Fruit fly (Drosophila melanogaster): ENCODE results near the gene tkv.

Gene tkv

dm6 chr2L:5230772-5231171 lies 40.4 kb downstream of the tkv start:
- TF ChIP-seq CG11504 (tag; optimal IDR thresholded peaks at IDR 0.05) (peak; percentile 62), zen2 (GFP tag; IDR thresholded peaks at IDR 0.05; ENCODE audit: partially characterized antibody) (no peak), CG12744 (GFP tag; optimal IDR thresholded peaks at IDR 0.05) (no peak), Med (GFP tag) (peak; percentile 54)

- peak; percentile 51 for TF ChIP-seq grn (GFP tag; optimal IDR thresholded peaks at IDR 0.05)
- TF ChIP-seq Vsx1 (GFP tag; optimal IDR thresholded peaks at IDR 0.05): peak; percentile 20
- no peak for TF ChIP-seq sima (GFP tag; optimal IDR thresholded peaks at IDR 0.05)
- TF ChIP-seq Med (GFP tag): peak; percentile 24
- 0 out of 2 replicates have a peak, but pooled peaks have one; percentile 36 for TF ChIP-seq vvl (GFP tag; IDR thresholded peaks at IDR 0.05)
- peak; percentile 51 for TF ChIP-seq CG13894 (tag; optimal IDR thresholded peaks at IDR 0.05)
- TF ChIP-seq CG1832 (GFP tag; optimal IDR thresholded peaks at IDR 0.05): no peak
- no peak for TF ChIP-seq CG30403 (GFP tag; optimal IDR thresholded peaks at IDR 0.05)
- peak in 1 of 2 experiments; percentile 44 for TF ChIP-seq eve (GFP tag; optimal IDR thresholded peaks at IDR 0.05)
- 0 out of 4 replicates have a peak, but pooled peaks have one; percentile 60 for TF ChIP-seq chinmo (GFP tag; IDR thresholded peaks at IDR 0.05; ENCODE audit: partially characterized antibody)
- no peak for TF ChIP-seq pzg (GFP tag; optimal IDR thresholded peaks at IDR 0.05)
- TF ChIP-seq CG12769 (tag; optimal IDR thresholded peaks at IDR 0.05): peak; percentile 5
- TF ChIP-seq sd (tag; optimal IDR thresholded peaks at IDR 0.05): peak; percentile 50
- TF ChIP-seq Awh (GFP tag; IDR thresholded peaks at IDR 0.05): peak; percentile 59; the same call in 1 of the 2 replicates
- TF ChIP-seq abd-A (tag; optimal IDR thresholded peaks at IDR 0.05): peak; percentile 75
These were observed 41.3 kb downstream of the tkv start for dm6 chr2L:5229735-5230347.

dm6 chr2L:5229239-5229638 lies 41.9 kb downstream of the tkv start:
- TF ChIP-seq sens-2 (GFP tag; IDR thresholded peaks at IDR 0.05): no peak
- no peak for TF ChIP-seq sima (GFP tag; optimal IDR thresholded peaks at IDR 0.05)
- TF ChIP-seq CG14050 (GFP tag; IDR thresholded peaks at IDR 0.05): no peak
- no peak for TF ChIP-seq CG2875 (GFP tag; optimal IDR thresholded peaks at IDR 0.05)
- TF ChIP-seq CG7839 (tag; optimal IDR thresholded peaks at IDR 0.05): no peak
- no peak for TF ChIP-seq tx (GFP tag; optimal IDR thresholded peaks at IDR 0.05)
- TF ChIP-seq ATbp (GFP tag; optimal IDR thresholded peaks at IDR 0.05): no peak
- no peak for TF ChIP-seq Dip3 (GFP tag; optimal IDR thresholded peaks at IDR 0.05)
- TF ChIP-seq abd-A (tag; optimal IDR thresholded peaks at IDR 0.05): no peak
- no peak for TF ChIP-seq fd96Cb (tag; optimal IDR thresholded peaks at IDR 0.05)
- TF ChIP-seq sna (GFP tag; IDR thresholded peaks at IDR 0.05; ENCODE audit: partially characterized antibody): no peak
- no peak for TF ChIP-seq Kr (GFP tag; optimal IDR thresholded peaks at IDR 0.05)
- peak; percentile 5 for TF ChIP-seq sens (GFP tag)
- TF ChIP-seq Bdp1 (GFP tag; optimal IDR thresholded peaks at IDR 0.05): no peak
- TF ChIP-seq CG2199 (GFP tag; IDR thresholded peaks at IDR 0.05): no peak
- TF ChIP-seq CG8359 (GFP tag; optimal IDR thresholded peaks at IDR 0.05; ENCODE audit: borderline replicate concordance): peak; percentile 99
- TF ChIP-seq CG10321 (GFP tag; IDR thresholded peaks at IDR 0.05): no peak
- TF ChIP-seq CG4854 (GFP tag; optimal IDR thresholded peaks at IDR 0.05): no peak
- TF ChIP-seq CG32532 (GFP tag; IDR thresholded peaks at IDR 0.05): no peak
- TF ChIP-seq CG5180 (GFP tag; optimal IDR thresholded peaks at IDR 0.05): no peak
- 0 out of 3 replicates have a peak, but pooled peaks have one; percentile 22 for TF ChIP-seq mld (GFP tag; IDR thresholded peaks at IDR 0.05; ENCODE audit: partially characterized antibody)
